Worm (Caenorhabditis elegans): ENCODE measurements around the gene F35H8.1.
A peak's percentile ranks its signal among the peaks of the same experiment; 100 is the strongest.

Gene F35H8.1

DNA sequence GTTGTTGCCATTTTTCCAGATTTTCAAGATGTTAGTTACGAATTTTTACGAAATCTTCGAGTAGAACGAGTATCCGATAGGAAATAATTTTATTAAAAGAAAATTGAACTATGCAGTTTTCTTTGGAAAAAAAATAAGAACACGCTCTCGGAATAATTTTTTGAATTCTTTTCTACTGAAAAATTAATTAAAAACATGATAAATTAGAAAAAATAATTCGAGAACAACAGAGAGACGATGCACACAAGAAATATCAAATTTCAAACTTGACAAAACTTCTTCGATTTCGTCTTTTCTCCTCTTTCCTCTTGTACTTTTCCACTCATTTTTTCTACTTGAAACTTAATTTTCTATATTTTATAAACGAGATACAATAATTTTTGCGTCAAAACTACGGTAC is 6.8 kb upstream of the F35H8.1 start, which contains the start of gene F35H8.4:
Gene F35H8.4, minus strand, starts transcription at position 101 of the 400 bp plus-strand sequence.
- TF ChIP-seq ceh-82 (tag; optimal IDR thresholded peaks at IDR 0.05) (no peak), lsy-2 (tag; optimal IDR thresholded peaks at IDR 0.05) (peak in 1 of 2 experiments; percentile 2), Y75B8A.6 (GFP tag; IDR thresholded peaks at IDR 0.05) (no peak)

- peak in 1 of 2 experiments; percentile 58 for TF ChIP-seq unc-62 (GFP tag; optimal IDR thresholded peaks at IDR 0.05 in 1 of 2)
- no peak for TF ChIP-seq unc-62 (tag; optimal IDR thresholded peaks at IDR 0.05)
- TF ChIP-seq egl-43 (GFP tag; IDR thresholded peaks at IDR 0.05): no peak
- TF ChIP-seq aha-1 (tag): peak; percentile 66
These were observed 5.8 kb upstream of the F35H8.1 start for ce11 chrII:9558906-9559305.

DNA sequence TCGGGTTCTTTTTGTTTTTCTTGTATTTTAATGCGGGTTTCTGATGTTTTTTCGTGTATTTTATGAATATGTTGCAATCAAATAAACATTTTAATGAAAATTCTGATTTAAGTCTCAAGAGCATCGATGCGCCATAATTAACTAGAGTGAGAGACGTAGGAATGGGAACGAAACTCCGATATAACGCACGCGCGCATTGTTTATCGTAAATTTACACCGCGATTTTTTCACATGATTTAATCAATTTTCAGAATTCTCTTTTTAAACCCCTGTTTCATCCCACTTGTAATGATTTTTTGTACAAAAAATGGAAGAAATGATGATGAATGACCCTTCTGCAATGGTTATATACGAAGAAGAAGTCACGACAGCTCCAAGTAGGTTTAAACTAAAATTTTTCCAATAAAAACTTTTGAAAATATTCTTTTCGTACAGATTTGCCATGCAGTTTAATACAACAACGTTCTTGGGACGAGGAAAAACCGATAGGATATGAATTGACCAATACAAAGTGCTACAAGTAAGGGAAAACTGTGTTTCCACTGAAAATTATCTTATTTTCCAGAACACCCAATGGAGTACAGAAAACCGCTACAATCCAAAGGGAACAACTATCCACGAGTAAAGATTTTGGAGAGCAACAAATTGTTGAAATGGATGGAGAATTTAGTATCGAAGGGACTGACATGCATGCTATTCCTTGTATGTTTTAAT is 4.5 kb upstream of the F35H8.1 start, which contains the start of gene zfp-2:
Gene zfp-2, plus strand, starts transcription at position 214 of the 714 bp plus-strand sequence.
- peak; percentile 52 for TF ChIP-seq aha-1 (tag)
- TF ChIP-seq hlh-30 (tag; optimal IDR thresholded peaks at IDR 0.05; ENCODE audit: insufficient read depth): peak; percentile 66
- TF ChIP-seq R02D3.7 (tag; optimal IDR thresholded peaks at IDR 0.05): peak; percentile 62
- no peak for TF ChIP-seq lin-39 (tag; optimal IDR thresholded peaks at IDR 0.05)
- no peak for TF ChIP-seq nhr-48 (tag; optimal IDR thresholded peaks at IDR 0.05)
- TF ChIP-seq unc-62 (GFP tag; optimal IDR thresholded peaks at IDR 0.05 in 1 of 2): peak in 1 of 2 experiments; percentile 65
- TF ChIP-seq unc-62 (tag; optimal IDR thresholded peaks at IDR 0.05): no peak
- peak; percentile 86 for TF ChIP-seq Y48G9A.11 (GFP tag; IDR thresholded peaks at IDR 0.05)
- TF ChIP-seq T20F7.1 (GFP tag; optimal IDR thresholded peaks at IDR 0.05): peak; percentile 92
- TF ChIP-seq daf-8 (GFP tag; IDR thresholded peaks at IDR 0.05): no peak
- no peak for TF ChIP-seq nhr-77 (tag; optimal IDR thresholded peaks at IDR 0.05)
- peak; percentile 2 for TF ChIP-seq dpl-1 (GFP tag; optimal IDR thresholded peaks at IDR 0.05)

DNA sequence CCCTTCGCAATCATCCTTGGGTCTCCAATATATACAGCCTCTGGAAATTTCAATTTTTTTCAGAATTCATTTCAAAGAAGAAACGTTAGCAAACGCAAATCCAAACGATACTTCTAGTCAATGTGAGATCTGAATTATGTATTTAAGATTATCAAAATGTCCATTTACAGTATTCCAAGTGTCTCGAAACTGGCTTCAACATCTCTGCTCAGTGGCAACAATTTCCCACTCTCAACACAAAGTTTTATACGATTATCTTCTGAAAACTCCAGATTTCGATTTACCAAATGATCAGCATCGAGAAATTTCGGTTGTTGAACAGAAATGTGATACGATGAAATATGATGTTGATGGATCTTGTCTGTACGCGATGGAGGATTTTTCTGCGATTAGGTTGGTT is 3.5 kb upstream of the F35H8.1 start:
- TF ChIP-seq unc-62 (GFP tag; optimal IDR thresholded peaks at IDR 0.05 in 1 of 2) (peak in 1 of 2 experiments; percentile 69), unc-62 (tag; optimal IDR thresholded peaks at IDR 0.05) (no peak), tag-97 (GFP tag; IDR thresholded peaks at IDR 0.05) (no peak), dmd-9 (GFP tag; IDR thresholded peaks at IDR 0.05) (no peak), mxl-2 (GFP tag; conservative IDR thresholded peaks at IDR 0.05) (no peak), aha-1 (tag) (peak; percentile 91)

DNA sequence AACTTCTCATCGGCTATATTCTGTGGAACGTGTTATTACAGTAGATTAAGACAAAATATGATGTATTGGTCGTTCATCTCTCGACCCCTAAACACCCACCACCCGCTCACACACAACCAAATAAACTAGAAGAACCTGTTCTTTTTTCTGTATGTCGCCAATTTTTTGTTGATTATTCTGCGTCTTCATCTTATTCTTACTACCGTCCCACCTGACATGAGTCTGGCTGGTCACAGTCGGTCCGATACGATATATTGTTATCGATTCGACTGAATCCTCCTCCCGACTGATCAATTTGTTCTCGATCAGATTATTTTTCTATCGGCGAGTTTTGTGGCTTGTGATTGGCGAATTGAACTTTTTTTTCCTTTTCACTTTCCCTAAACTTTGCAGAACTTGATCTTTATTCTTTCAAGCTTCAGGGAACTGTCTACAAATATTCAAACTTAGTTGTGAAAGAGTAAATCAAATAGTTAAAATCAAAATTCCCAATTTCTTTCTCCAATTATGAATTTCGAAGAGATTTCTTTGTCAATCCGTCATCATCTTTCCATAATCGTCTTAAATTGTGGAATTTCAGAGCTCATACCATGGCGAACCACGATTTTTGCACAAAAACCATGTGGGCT is 2.0 kb upstream of the F35H8.1 start, which contains the start of gene F35H8.2:
Gene F35H8.2, plus strand, starts transcription at position 579 of the 629 bp plus-strand sequence.
- no peak for TF ChIP-seq nhr-42 (GFP tag; IDR thresholded peaks at IDR 0.05)
- peak; percentile 35 for TF ChIP-seq aha-1 (tag)
- TF ChIP-seq nhr-28 (tag; optimal IDR thresholded peaks at IDR 0.05): peak; percentile 55
- peak; percentile 67 for TF ChIP-seq hlh-30 (tag; optimal IDR thresholded peaks at IDR 0.05; ENCODE audit: insufficient read depth)
- TF ChIP-seq R02D3.7 (tag; optimal IDR thresholded peaks at IDR 0.05): no peak
- TF ChIP-seq ceh-32 (tag; optimal IDR thresholded peaks at IDR 0.05; ENCODE audit: poor library complexity): no peak
- no peak for TF ChIP-seq mep-1 (tag; optimal IDR thresholded peaks at IDR 0.05)
- no peak for TF ChIP-seq F49E8.2 (tag; optimal IDR thresholded peaks at IDR 0.05; ENCODE audit: borderline replicate concordance)
- TF ChIP-seq mdl-1 (tag; optimal IDR thresholded peaks at IDR 0.05): peak in 1 of 2 experiments; percentile 40

- TF ChIP-seq lsy-2 (tag; optimal IDR thresholded peaks at IDR 0.05): no peak
- TF ChIP-seq hlh-30 (tag; optimal IDR thresholded peaks at IDR 0.05; ENCODE audit: insufficient read depth): no peak
- no peak for TF ChIP-seq nhr-42 (GFP tag; IDR thresholded peaks at IDR 0.05)
- no peak for TF ChIP-seq lin-39 (tag; optimal IDR thresholded peaks at IDR 0.05)
- no peak for TF ChIP-seq hmg-1.1 (GFP tag; IDR thresholded peaks at IDR 0.05)
- TF ChIP-seq skn-1 (tag; optimal IDR thresholded peaks at IDR 0.05): no peak
- no peak for TF ChIP-seq ceh-20 (GFP tag; IDR thresholded peaks at IDR 0.05)
- TF ChIP-seq unc-39 (tag; optimal IDR thresholded peaks at IDR 0.05): no peak
- TF ChIP-seq lim-7 (GFP tag; IDR thresholded peaks at IDR 0.05): no peak
- TF ChIP-seq tra-1 (GFP tag; IDR thresholded peaks at IDR 0.05): no peak
- TF ChIP-seq ceh-82 (tag; optimal IDR thresholded peaks at IDR 0.05): no peak
- no peak for TF ChIP-seq T26A8.4 (GFP tag; IDR thresholded peaks at IDR 0.05)
- no peak for TF ChIP-seq F44E2.7 (GFP tag; IDR thresholded peaks at IDR 0.05)
These were observed 1.5 kb downstream of the F35H8.1 start, which contains the start of gene F35H8.12 for ce11 chrII:9551536-9551935. F35H8.12 (plus strand) TSS chrII:9551836.
